Worm (Caenorhabditis elegans) whole organism, L4 larva: ENCODE data around the gene T26G10.5.

ENCODE experiments used
- F37D6.2 ChIP-seq: sonication (generic microtip); optimal IDR thresholded peaks from 2 replicates; lab custom pipeline; 2016; ENCODE audit warnings: mild to moderate bottlenecking, missing genetic modification characterization, missing compliant biosample characterization
- T20F7.1 ChIP-seq: fragments of 200-800 bp; sonication (Bioruptor generic); optimal IDR thresholded peaks from 2 replicates; lab custom pipeline; 2018; ENCODE audit warnings: mild to moderate bottlenecking, missing genetic modification characterization, missing compliant biosample characterization
- Y48G9A.11 ChIP-seq: fragments of 200-800 bp; sonication (Bioruptor generic); IDR thresholded peaks from 2 replicates; pipeline ENCODE4 v1.3.6; 2022; ENCODE audit warnings: missing genetic modification reagents, missing genetic modification characterization, missing compliant biosample characterization
- ZK546.5 ChIP-seq, 2 experiments: sonication (generic microtip); optimal IDR thresholded peaks; 2 replicates each; lab custom pipeline; 2017; ENCODE audit warnings: missing biosample characterization in 2 of 2, missing genetic modification characterization in 2 of 2
- aha-1 ChIP-seq: fragments of 150-350 bp; peaks from one replicate; lab custom pipeline; 2014; ENCODE audit warnings: missing biosample characterization, missing genetic modification characterization
- aly-2 ChIP-seq: sonication (generic microtip); optimal IDR thresholded peaks from 2 replicates; lab custom pipeline; 2018; ENCODE audit warnings: missing biosample characterization, missing genetic modification characterization
- ama-1 ChIP-seq: fragments of 150-350 bp; optimal IDR thresholded peaks from 2 replicates; lab custom pipeline; 2014; ENCODE audit warnings: inconsistent platforms, mixed read lengths
- ceh-32 ChIP-seq: sonication (generic microtip); optimal IDR thresholded peaks from 2 replicates; lab custom pipeline; 2016; ENCODE audit warnings: mild to moderate bottlenecking, missing genetic modification characterization, missing compliant biosample characterization; ENCODE audit not compliant: poor library complexity
- ces-1 ChIP-seq: fragments of 150-350 bp; sonication (generic microtip); optimal IDR thresholded peaks from 4 replicates; lab custom pipeline; 2014; ENCODE audit warnings: missing biosample characterization, missing genetic modification reagents, missing genetic modification characterization
- ctbp-1 ChIP-seq: fragments of 200-800 bp; sonication (Bioruptor generic); IDR thresholded peaks from 2 replicates; pipeline ENCODE4 v1.3.6; 2022; ENCODE audit warnings: missing genetic modification reagents, missing genetic modification characterization, missing compliant biosample characterization
- daf-16 ChIP-seq, 3 experiments: sonication (generic microtip); optimal IDR thresholded peaks; 2 replicates each; lab custom pipeline; 2016 to 2017; ENCODE audit warnings: missing genetic modification characterization in 3 of 3, missing genetic modification reagents in 3 of 3, mild to moderate bottlenecking in 2 of 3, missing compliant biosample characterization in 2 of 3, missing biosample characterization in 1 of 3, moderate library complexity in 1 of 3
- daf-8 ChIP-seq: fragments of 200-800 bp; sonication (Bioruptor generic); IDR thresholded peaks from 2 replicates; pipeline ENCODE4 v1.3.6; 2022; ENCODE audit warnings: missing genetic modification characterization, missing compliant biosample characterization
- dmd-8 ChIP-seq: fragments of 200-800 bp; sonication (Bioruptor generic); IDR thresholded peaks from 2 replicates; pipeline ENCODE4 v1.3.6; 2022; ENCODE audit warnings: missing genetic modification characterization, missing compliant biosample characterization
- dmd-9 ChIP-seq: fragments of 200-800 bp; sonication (Bioruptor generic); IDR thresholded peaks from 2 replicates; pipeline ENCODE4 v1.3.6; 2022; ENCODE audit warnings: missing genetic modification reagents, missing genetic modification characterization, missing compliant biosample characterization
- dve-1 ChIP-seq: sonication (generic microtip); optimal IDR thresholded peaks from 2 replicates; lab custom pipeline; 2017; ENCODE audit warnings: antibody characterized with exemption, mild to moderate bottlenecking, missing genetic modification characterization, missing compliant biosample characterization; ENCODE audit not compliant: insufficient read depth
- egl-43 ChIP-seq: fragments of 200-800 bp; sonication (Bioruptor generic); IDR thresholded peaks from 2 replicates; pipeline ENCODE4 v1.3.6; 2022; ENCODE audit warnings: missing genetic modification reagents, missing genetic modification characterization, missing compliant biosample characterization
- fos-1 ChIP-seq: fragments of 150-350 bp; optimal IDR thresholded peaks from 2 replicates; lab custom pipeline; 2014; ENCODE audit warnings: missing biosample characterization, missing genetic modification characterization
- hif-1 ChIP-seq, 2 experiments: sonication (generic microtip); optimal IDR thresholded peaks; 2 replicates each; lab custom pipeline; 2016 to 2017; ENCODE audit warnings: missing compliant biosample characterization in 2 of 2, missing genetic modification characterization in 2 of 2, missing genetic modification reagents in 2 of 2, missing genotype in 2 of 2, mild to moderate bottlenecking in 1 of 2
- hlh-11 ChIP-seq: fragments of 200-800 bp; sonication (Bioruptor generic); optimal IDR thresholded peaks from 2 replicates; lab custom pipeline; 2018; ENCODE audit warnings: mild to moderate bottlenecking, missing genetic modification characterization, missing compliant biosample characterization
- hlh-30 ChIP-seq: sonication (generic microtip); optimal IDR thresholded peaks from 2 replicates; lab custom pipeline; 2017; ENCODE audit warnings: antibody characterized with exemption, mild to moderate bottlenecking, missing genetic modification characterization, missing compliant biosample characterization; ENCODE audit not compliant: insufficient read depth
- lin-38 ChIP-seq: fragments of 200-800 bp; sonication (Bioruptor generic); IDR thresholded peaks from 2 replicates; pipeline ENCODE4 v1.3.6; 2022; ENCODE audit warnings: missing genetic modification reagents, missing genetic modification characterization, missing compliant biosample characterization
- lin-39 ChIP-seq: fragments of 150-350 bp; optimal IDR thresholded peaks from 2 replicates; lab custom pipeline; 2014; ENCODE audit warnings: missing biosample characterization, missing genetic modification reagents, missing genetic modification characterization
- madf-5 ChIP-seq, 2 experiments: fragments of 200-800 bp; sonication (Bioruptor generic); IDR thresholded peaks; 2 replicates each; pipeline ENCODE4 v1.3.6; 2022; ENCODE audit warnings: missing compliant biosample characterization in 2 of 2, missing genetic modification characterization in 2 of 2
- madf-9 ChIP-seq: fragments of 200-800 bp; sonication (Bioruptor generic); conservative IDR thresholded peaks from 2 replicates; pipeline ENCODE4 v1.3.6; 2022; ENCODE audit warnings: missing genetic modification reagents, missing genetic modification characterization, missing compliant biosample characterization
- mep-1 ChIP-seq: fragments of 150-350 bp; sonication (generic microtip); optimal IDR thresholded peaks from 3 replicates; lab custom pipeline; 2014; ENCODE audit warnings: missing biosample characterization, missing genetic modification characterization
- mes-2 ChIP-seq: sonication (generic microtip); optimal IDR thresholded peaks from 2 replicates; lab custom pipeline; 2016; ENCODE audit warnings: missing genotype, mild to moderate bottlenecking, missing genetic modification characterization, missing compliant biosample characterization; ENCODE audit not compliant: poor library complexity, severe bottlenecking
- mxl-3 ChIP-seq: fragments of 200-800 bp; sonication (Bioruptor generic); optimal IDR thresholded peaks from 2 replicates; lab custom pipeline; 2018; ENCODE audit warnings: mild to moderate bottlenecking, missing genetic modification characterization, missing compliant biosample characterization
- nhr-11 ChIP-seq: fragments of 150-350 bp; optimal IDR thresholded peaks from 2 replicates; lab custom pipeline; 2014; ENCODE audit warnings: missing biosample characterization, missing genetic modification characterization
- nhr-111 ChIP-seq: fragments of 200-800 bp; sonication (Bioruptor generic); optimal IDR thresholded peaks from 2 replicates; lab custom pipeline; 2018; ENCODE audit warnings: mild to moderate bottlenecking, missing genetic modification characterization, missing compliant biosample characterization
- nhr-25 ChIP-seq: sonication (generic microtip); optimal IDR thresholded peaks from 2 replicates; lab custom pipeline; 2017; ENCODE audit warnings: missing genetic modification characterization, mild to moderate bottlenecking, missing compliant biosample characterization, antibody characterized with exemption, moderate library complexity, borderline replicate concordance; ENCODE audit not compliant: insufficient read depth
- nhr-28 ChIP-seq: fragments of 150-350 bp; optimal IDR thresholded peaks from 2 replicates; lab custom pipeline; 2014; ENCODE audit warnings: missing biosample characterization, missing genetic modification characterization
- nhr-41 ChIP-seq: fragments of 200-800 bp; sonication (Bioruptor generic); IDR thresholded peaks from 2 replicates; pipeline ENCODE4 v1.3.6; 2022; ENCODE audit warnings: missing genetic modification reagents, missing genetic modification characterization, missing compliant biosample characterization
- nhr-42 ChIP-seq: fragments of 200-800 bp; sonication (Bioruptor generic); IDR thresholded peaks from 2 replicates; pipeline ENCODE4 v1.3.6; 2022; ENCODE audit warnings: missing genetic modification characterization, missing compliant biosample characterization
- nhr-77 ChIP-seq: fragments of 150-350 bp; optimal IDR thresholded peaks from 2 replicates; lab custom pipeline; 2014; ENCODE audit warnings: missing biosample characterization, missing genetic modification characterization
- pqm-1 ChIP-seq: sonication (generic microtip); optimal IDR thresholded peaks from 2 replicates; lab custom pipeline; 2017; ENCODE audit warnings: missing biosample characterization, missing genetic modification characterization
- rbr-2 ChIP-seq: sonication (generic microtip); optimal IDR thresholded peaks from 2 replicates; lab custom pipeline; 2016; ENCODE audit warnings: missing genotype, missing genetic modification characterization, missing compliant biosample characterization
- sdz-12 ChIP-seq: fragments of 200-800 bp; sonication (Bioruptor generic); optimal IDR thresholded peaks from 2 replicates; lab custom pipeline; 2018; ENCODE audit warnings: mild to moderate bottlenecking, missing genetic modification characterization, missing compliant biosample characterization
- snpc-1.2 ChIP-seq: fragments of 200-800 bp; sonication (Bioruptor generic); IDR thresholded peaks from 2 replicates; pipeline ENCODE4 v1.3.6; 2022; ENCODE audit warnings: missing genetic modification reagents, missing genetic modification characterization, missing compliant biosample characterization
- spr-3 ChIP-seq: fragments of 200-800 bp; sonication (Bioruptor generic); optimal IDR thresholded peaks from 2 replicates; lab custom pipeline; 2018; ENCODE audit warnings: mild to moderate bottlenecking, missing genetic modification characterization, missing compliant biosample characterization
- unc-39 ChIP-seq: sonication (generic microtip); optimal IDR thresholded peaks from 2 replicates; lab custom pipeline; 2017; ENCODE audit warnings: missing biosample characterization, missing genetic modification characterization
- unc-62 ChIP-seq, 3 experiments: fragments of 150-350 bp in 1 of 3; sonication (generic microtip); optimal IDR thresholded peaks in 2 of 3; peaks in 1 of 3; 1 replicate in 1 of 3; 2 replicates in 2 of 3; lab custom pipeline; 2014 to 2017; ENCODE audit warnings: missing biosample characterization in 3 of 3, missing genetic modification characterization in 3 of 3, missing genetic modification reagents in 3 of 3, missing genotype in 1 of 3
- zfp-3 ChIP-seq: fragments of 200-800 bp; sonication (Bioruptor generic); conservative IDR thresholded peaks from 2 replicates; pipeline ENCODE4 v1.3.6; 2022; ENCODE audit warnings: missing genetic modification reagents, missing genetic modification characterization, missing compliant biosample characterization
- zip-11 ChIP-seq: fragments of 200-800 bp; sonication (Bioruptor generic); IDR thresholded peaks from 2 replicates; pipeline ENCODE4 v1.3.6; 2022; ENCODE audit warnings: missing genetic modification characterization, missing compliant biosample characterization
- ztf-11 ChIP-seq: fragments of 150-350 bp; optimal IDR thresholded peaks from 2 replicates; lab custom pipeline; 2014; ENCODE audit warnings: missing biosample characterization, missing genetic modification characterization

The T26G10.5 gene

DNA sequence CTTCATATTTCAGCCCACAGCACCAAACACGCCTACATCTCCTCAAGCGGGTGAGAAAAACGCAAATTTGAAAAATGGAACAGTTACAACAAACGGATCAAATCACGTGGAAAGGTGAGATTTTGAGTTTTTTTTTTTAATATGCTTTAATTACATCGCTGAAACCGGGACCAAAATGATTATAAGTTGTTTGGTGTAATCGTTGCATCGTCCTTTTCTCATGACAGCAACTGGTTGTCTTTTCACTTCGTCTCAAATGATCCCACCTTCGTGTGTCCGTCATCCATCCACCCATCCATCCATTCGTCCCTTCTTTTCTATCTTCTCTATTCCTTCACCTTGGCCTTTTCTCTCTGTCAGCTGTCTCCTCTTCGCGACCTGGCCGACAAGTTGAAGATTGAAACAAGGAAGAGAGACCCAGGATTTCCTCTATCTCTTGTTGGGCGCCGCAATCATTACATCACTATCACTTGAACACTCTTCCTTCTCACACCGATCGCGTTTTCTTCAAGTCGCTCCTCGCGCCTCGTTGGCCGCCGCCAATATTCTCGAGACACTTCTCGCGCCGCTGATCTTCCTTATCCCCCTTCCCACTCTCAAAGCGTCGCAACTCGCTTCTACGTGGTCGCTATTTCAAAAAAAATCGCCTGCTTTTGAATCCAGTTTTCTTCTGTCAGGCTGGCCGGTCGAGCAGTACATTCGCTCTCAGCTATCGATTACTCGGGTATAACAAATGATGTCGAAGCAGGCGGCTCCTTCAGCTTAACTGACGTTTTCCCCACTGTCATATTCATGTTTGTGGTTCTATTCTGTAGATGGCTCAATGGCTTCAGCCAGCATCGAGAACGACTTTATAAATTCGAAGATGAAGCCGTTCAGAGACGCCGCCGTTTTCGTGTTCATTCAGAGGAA lies 31.2 kb upstream of the T26G10.5 start (continued):
- TF ChIP-seq unc-39 (no peak), pqm-1 (tag; lab: Kevin White, UChicago) (no peak), zip-11 (GFP tag; lab: Robert Waterston, UW) (no peak), T20F7.1 (GFP tag; lab: Kevin White, UChicago) (no peak), dmd-9 (GFP tag; lab: Robert Waterston, UW) (0 out of 2 replicates have a peak, but pooled peaks have one; percentile 14), mep-1 (tag; lab: Kevin White, UChicago) (peak; percentile 16), dve-1 (tag; lab: Kevin White, UChicago) (no peak), snpc-1.2 (GFP tag; lab: Robert Waterston, UW) (no peak), aha-1 (tag; lab: Kevin White, UChicago) (peak; percentile 99), Y48G9A.11 (GFP tag; lab: Robert Waterston, UW) (no peak), ceh-32 (tag; lab: Kevin White, UChicago) (no peak), daf-8 (GFP tag; lab: Robert Waterston, UW) (no peak), hlh-11 (tag; lab: Kevin White, UChicago) (peak; percentile 87), ztf-11 (tag; lab: Kevin White, UChicago) (no peak), rbr-2 (no peak), lin-38 (GFP tag; lab: Robert Waterston, UW) (no peak), unc-62 (GFP tag; optimal IDR thresholded peaks at IDR 0.05 in 1 of 2; lab: Kevin White, UChicago) (peak in 1 of 2 experiments; percentile 100), unc-62 (tag; optimal IDR thresholded peaks at IDR 0.05; lab: Kevin White, UChicago) (no peak), nhr-111 (no peak), nhr-42 (GFP tag; lab: Robert Waterston, UW) (no peak), daf-16 (GFP tag; optimal IDR thresholded peaks at IDR 0.05; lab: Kevin White, UChicago) (peak in 1 of 2 experiments; percentile 32), daf-16 (tag; optimal IDR thresholded peaks at IDR 0.05; lab: Kevin White, UChicago) (no peak)

DNA sequence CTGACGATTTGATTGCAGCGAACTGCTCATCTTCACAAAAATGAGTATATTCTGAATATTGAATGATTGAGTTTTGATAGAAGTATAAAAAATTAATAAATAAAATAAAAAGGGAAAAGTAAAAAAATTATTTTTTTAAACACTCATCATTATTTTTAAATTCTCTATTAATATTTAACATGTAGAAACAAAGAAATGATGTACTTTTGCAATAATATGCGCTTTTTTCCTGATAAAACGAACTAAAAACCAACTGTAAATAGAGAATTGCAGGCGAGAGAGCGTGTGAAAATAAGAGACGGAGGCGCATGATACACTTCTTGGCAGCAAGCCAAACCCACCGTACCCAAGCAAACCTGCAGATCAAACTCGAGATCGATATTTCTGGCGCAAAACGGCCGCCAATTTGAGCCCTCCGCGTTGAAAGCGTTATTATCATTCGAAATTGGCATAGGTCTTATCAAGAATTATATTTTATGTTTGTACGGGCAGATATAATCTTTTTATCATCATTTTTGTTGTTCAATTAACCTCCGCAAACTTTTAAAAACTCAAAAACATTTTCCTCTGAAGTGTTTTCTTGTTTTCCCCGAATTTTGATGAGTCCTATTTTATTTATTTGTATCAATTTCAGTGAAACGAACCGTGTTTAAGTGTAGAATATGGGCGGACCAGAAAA lies 29.9 kb upstream of the T26G10.5 start, which contains the start of the genes rheb-1 and spk-1:
rheb-1 (minus strand) TSS at position 51 of the 679 bp plus-strand sequence.
spk-1 (plus strand) TSS at position 629 of the 679 bp plus-strand sequence.
- TF ChIP-seq lin-39 (tag; lab: Kevin White, UChicago) (no peak), madf-5 (GFP tag; IDR thresholded peaks at IDR 0.05; lab: Robert Waterston, UW) (0 out of 4 replicates have a peak, but pooled peaks of 1 of the 2 experiments have one; percentile 14), nhr-77 (tag; lab: Kevin White, UChicago) (peak; percentile 93), ces-1 (no peak), F37D6.2 (tag; lab: Kevin White, UChicago) (peak; percentile 72), daf-8 (GFP tag; lab: Robert Waterston, UW) (no peak), sdz-12 (GFP tag; lab: Kevin White, UChicago) (no peak), madf-9 (peak; percentile 64; the same call in 1 of the 2 replicates), nhr-41 (GFP tag; lab: Robert Waterston, UW) (0 out of 2 replicates have a peak, but pooled peaks have one; percentile 22), mes-2 (tag; lab: Kevin White, UChicago) (peak; percentile 94), Y48G9A.11 (GFP tag; lab: Robert Waterston, UW) (no peak), nhr-25 (tag; lab: Kevin White, UChicago) (peak; percentile 67), mxl-3 (GFP tag; lab: Kevin White, UChicago) (peak; percentile 70), dmd-8 (GFP tag; lab: Robert Waterston, UW) (no peak), ama-1 (lab: Kevin White, UChicago) (peak; percentile 18), fos-1 (tag; lab: Kevin White, UChicago) (peak; percentile 8), spr-3 (GFP tag; lab: Kevin White, UChicago) (peak; percentile 64), ZK546.5 (tag; optimal IDR thresholded peaks at IDR 0.05; lab: Kevin White, UChicago) (peak; percentile 21 to 95), hlh-30 (tag; lab: Kevin White, UChicago) (peak; percentile 97), nhr-28 (peak; percentile 90), nhr-11 (tag; lab: Kevin White, UChicago) (peak; percentile 70), pqm-1 (tag; lab: Kevin White, UChicago) (peak; percentile 53), mep-1 (tag; lab: Kevin White, UChicago) (peak; percentile 89), hif-1 (tag; optimal IDR thresholded peaks at IDR 0.05; lab: Kevin White, UChicago) (peak; percentile 29 to 83), egl-43 (GFP tag; lab: Robert Waterston, UW) (peak; percentile 52; the same call in 1 of the 2 replicates), ctbp-1 (GFP tag; lab: Robert Waterston, UW) (peak; percentile 80), zfp-3 (GFP tag; lab: Robert Waterston, UW) (peak; percentile 63; the same call in 1 of the 2 replicates), aly-2 (no peak)
